Worm (Caenorhabditis elegans) whole organism, L4 larva: ENCODE measurements around the gene C17G10.1.

Experiments used
- R02D3.7 ChIP-seq: fragments of 150-350 bp; sonication (generic microtip); optimal IDR thresholded peaks from 3 replicates; lab custom pipeline; 2014; ENCODE audit warnings: missing biosample characterization, missing genetic modification characterization
- dpl-1 ChIP-seq: fragments of 150-350 bp; optimal IDR thresholded peaks from 2 replicates; lab custom pipeline; 2014; ENCODE audit warnings: missing biosample characterization, missing genetic modification reagents, missing genetic modification characterization
- lim-7 ChIP-seq: fragments of 200-800 bp; sonication (Bioruptor generic); IDR thresholded peaks from 2 replicates; pipeline ENCODE4 v1.3.6; 2022; ENCODE audit warnings: missing genetic modification characterization, missing compliant biosample characterization
- nhr-11 ChIP-seq: fragments of 150-350 bp; optimal IDR thresholded peaks from 2 replicates; lab custom pipeline; 2014; ENCODE audit warnings: missing biosample characterization, missing genetic modification characterization
- snpc-4 ChIP-seq: fragments of 150-350 bp; optimal IDR thresholded peaks from 2 replicates; lab custom pipeline; 2014; ENCODE audit warnings: missing biosample characterization, missing genetic modification characterization

ce11 chrII:5596247-5596646 lies at the start of gene C17G10.1:
- TF ChIP-seq lim-7 (GFP tag; lab: Robert Waterston, UW) (no peak), nhr-11 (tag; lab: Kevin White, UChicago) (no peak), R02D3.7 (tag; lab: Kevin White, UChicago) (no peak), dpl-1 (GFP tag; lab: Kevin White, UChicago) (no peak), snpc-4 (tag; lab: Kevin White, UChicago) (no peak)
